Worm (Caenorhabditis elegans) whole organism, L4 larva: ENCODE data around the gene clec-262.

ENCODE experiments used
- aly-2 ChIP-seq: sonication (generic microtip); optimal IDR thresholded peaks from 2 replicates; lab custom pipeline; 2018; ENCODE audit warnings: missing biosample characterization, missing genetic modification characterization
- ama-1 ChIP-seq: fragments of 150-350 bp; optimal IDR thresholded peaks from 2 replicates; lab custom pipeline; 2014; ENCODE audit warnings: inconsistent platforms, mixed read lengths
- ceh-44 ChIP-seq: fragments of 200-800 bp; sonication (Bioruptor generic); IDR thresholded peaks from 2 replicates; pipeline ENCODE4 v1.3.6; 2022; ENCODE audit warnings: missing genetic modification reagents, missing genetic modification characterization, missing compliant biosample characterization
- dve-1 ChIP-seq: sonication (generic microtip); optimal IDR thresholded peaks from 2 replicates; lab custom pipeline; 2017; ENCODE audit warnings: antibody characterized with exemption, mild to moderate bottlenecking, missing genetic modification characterization, missing compliant biosample characterization; ENCODE audit not compliant: insufficient read depth
- lin-13 ChIP-seq: fragments of 150-350 bp; optimal IDR thresholded peaks from 2 replicates; lab custom pipeline; 2014; ENCODE audit warnings: missing biosample characterization, missing genetic modification reagents, missing genetic modification characterization
- lin-39 ChIP-seq: fragments of 150-350 bp; optimal IDR thresholded peaks from 2 replicates; lab custom pipeline; 2014; ENCODE audit warnings: missing biosample characterization, missing genetic modification reagents, missing genetic modification characterization
- lir-3 ChIP-seq: sonication (generic microtip); optimal IDR thresholded peaks from 2 replicates; lab custom pipeline; 2016; ENCODE audit warnings: mild to moderate bottlenecking, missing genetic modification characterization, missing compliant biosample characterization
- mep-1 ChIP-seq: fragments of 150-350 bp; sonication (generic microtip); optimal IDR thresholded peaks from 3 replicates; lab custom pipeline; 2014; ENCODE audit warnings: missing biosample characterization, missing genetic modification characterization
- nhr-10 ChIP-seq: fragments of 150-350 bp; optimal IDR thresholded peaks from 2 replicates; lab custom pipeline; 2014; ENCODE audit warnings: missing biosample characterization, missing genetic modification characterization
- nhr-28 ChIP-seq: fragments of 150-350 bp; optimal IDR thresholded peaks from 2 replicates; lab custom pipeline; 2014; ENCODE audit warnings: missing biosample characterization, missing genetic modification characterization
- nhr-6 ChIP-seq: fragments of 150-350 bp; optimal IDR thresholded peaks from 2 replicates; lab custom pipeline; 2014; ENCODE audit warnings: missing biosample characterization, missing genetic modification characterization
- snpc-4 ChIP-seq: fragments of 150-350 bp; optimal IDR thresholded peaks from 2 replicates; lab custom pipeline; 2014; ENCODE audit warnings: missing biosample characterization, missing genetic modification characterization
- unc-130 ChIP-seq: sonication (generic microtip); optimal IDR thresholded peaks from 2 replicates; lab custom pipeline; 2016; ENCODE audit warnings: missing genetic modification reagents, missing genetic modification characterization, missing compliant biosample characterization

ce11 chrV:20294388-20294787 lies 17.2 kb upstream of the clec-262 start, which contains the start of gene clec-261:
- TF ChIP-seq nhr-28 (tag; lab: Kevin White, UChicago) = no peak
- no peak for TF ChIP-seq lin-13 (GFP tag; lab: Kevin White, UChicago)
- no peak for TF ChIP-seq ama-1 (lab: Kevin White, UChicago)
- no peak for TF ChIP-seq lir-3 (tag; lab: Kevin White, UChicago)
- no peak for TF ChIP-seq mep-1 (tag; lab: Kevin White, UChicago)
- no peak for TF ChIP-seq dve-1 (tag; lab: Kevin White, UChicago)
- no peak for TF ChIP-seq aly-2 (tag; lab: Kevin White, UChicago)
- no peak for TF ChIP-seq lin-39 (tag; lab: Kevin White, UChicago)
- no peak for TF ChIP-seq ceh-44 (GFP tag; lab: Robert Waterston, UW)
- TF ChIP-seq nhr-10 (tag; lab: Kevin White, UChicago) = no peak
- no peak for TF ChIP-seq nhr-6 (tag; lab: Kevin White, UChicago)
- no peak for TF ChIP-seq snpc-4 (tag; lab: Kevin White, UChicago)
- no peak for TF ChIP-seq unc-130 (GFP tag; lab: Kevin White, UChicago)
